Fruit fly (Drosophila melanogaster) whole organism, prepupa: Measurements from ENCODE around the gene CG10565.
A peak's percentile ranks its signal among the peaks of the same experiment; 100 is the strongest.

Source experiments
- Blimp-1 ChIP-seq: fragments of 200-800 bp; sonication (Bioruptor generic); optimal IDR thresholded peaks from 3 replicates; lab custom pipeline; 2017; ENCODE audit warnings: missing biosample characterization, missing genetic modification characterization, mild to moderate bottlenecking, moderate library complexity, missing genetic modification reagents
- CG10631 ChIP-seq: fragments of 200-800 bp; sonication (Bioruptor generic); optimal IDR thresholded peaks from 2 replicates; lab custom pipeline; 2016; ENCODE audit warnings: missing biosample characterization, missing genetic modification characterization
- CG11294 ChIP-seq: fragments of 200-800 bp; sonication (Bioruptor generic); IDR thresholded peaks from 2 replicates; pipeline ENCODE4 v1.3.6; 2022; ENCODE audit warnings: missing biosample characterization, missing genetic modification characterization
- CG11762 ChIP-seq: fragments of 200-800 bp; sonication (Bioruptor generic); optimal IDR thresholded peaks from 3 replicates; lab custom pipeline; 2016; ENCODE audit warnings: missing biosample characterization, missing genetic modification characterization; ENCODE audit not compliant: insufficient read depth
- CG15336 ChIP-seq: fragments of 200-800 bp; sonication (Bioruptor generic); IDR thresholded peaks from 2 replicates; pipeline ENCODE4 v1.3.6; 2022; ENCODE audit warnings: missing biosample characterization, missing genetic modification characterization
- CG3032 ChIP-seq: fragments of 200-800 bp; optimal IDR thresholded peaks from 2 replicates; lab custom pipeline; 2019; ENCODE audit warnings: missing biosample characterization, mild to moderate bottlenecking, missing genetic modification characterization, moderate library complexity
- CG32006 ChIP-seq: fragments of 200-800 bp; sonication (Bioruptor generic); optimal IDR thresholded peaks from 3 replicates; lab custom pipeline; 2017; ENCODE audit warnings: missing biosample characterization, mild to moderate bottlenecking, missing genetic modification characterization
- CG3919 ChIP-seq: fragments of 200-800 bp; sonication (Bioruptor generic); optimal IDR thresholded peaks from 3 replicates; lab custom pipeline; 2016; ENCODE audit warnings: missing biosample characterization, missing genetic modification characterization
- CG4318 ChIP-seq: fragments of 200-800 bp; sonication (Bioruptor generic); optimal IDR thresholded peaks from 3 replicates; lab custom pipeline; 2017; ENCODE audit warnings: missing biosample characterization, mild to moderate bottlenecking, missing genetic modification characterization
- CG6163 ChIP-seq: fragments of 200-800 bp; sonication (Bioruptor generic); IDR thresholded peaks from 3 replicates; pipeline ENCODE4 v1.3.6; 2022; ENCODE audit warnings: missing biosample characterization, missing genetic modification characterization
- CG6792 ChIP-seq: fragments of 200-800 bp; sonication (Bioruptor generic); optimal IDR thresholded peaks from 3 replicates; lab custom pipeline; 2016; ENCODE audit warnings: missing biosample characterization, missing genetic modification characterization
- CG6808 ChIP-seq: fragments of 200-800 bp; sonication (Bioruptor generic); optimal IDR thresholded peaks from 3 replicates; lab custom pipeline; 2017; ENCODE audit warnings: missing biosample characterization, missing genetic modification characterization, mild to moderate bottlenecking, moderate library complexity, missing genetic modification reagents
- CG7368 ChIP-seq: fragments of 200-800 bp; sonication (Bioruptor generic); optimal IDR thresholded peaks from 3 replicates; lab custom pipeline; 2016; ENCODE audit warnings: missing biosample characterization, missing genetic modification characterization
- Eip78C ChIP-seq: fragments of 200-800 bp; sonication (Bioruptor generic); peaks from one replicate; lab custom pipeline; 2016; ENCODE audit warnings: missing biosample characterization, missing genetic modification characterization
- Ets96B ChIP-seq: fragments of 200-800 bp; optimal IDR thresholded peaks from 2 replicates; lab custom pipeline; 2019; ENCODE audit warnings: missing biosample characterization, mild to moderate bottlenecking, missing genetic modification characterization, moderate library complexity
- Gug ChIP-seq: fragments of 200-800 bp; sonication (Bioruptor generic); IDR thresholded peaks from 2 replicates; pipeline ENCODE4 v1.3.6; 2022; ENCODE audit warnings: missing biosample characterization, missing genetic modification characterization
- Hr38 ChIP-seq: sonication (Bioruptor generic); optimal IDR thresholded peaks from 2 replicates; lab custom pipeline; 2016; ENCODE audit warnings: missing biosample characterization, missing genetic modification characterization
- Hr39 ChIP-seq: fragments of 200-800 bp; sonication (Bioruptor generic); optimal IDR thresholded peaks from 2 replicates; lab custom pipeline; 2016; ENCODE audit warnings: missing biosample characterization, missing genetic modification characterization
- Lpt ChIP-seq: fragments of 200-800 bp; sonication (Bioruptor generic); optimal IDR thresholded peaks from 3 replicates; lab custom pipeline; 2016; ENCODE audit warnings: missing biosample characterization, missing genetic modification characterization
- Smox ChIP-seq: fragments of 200-800 bp; sonication (Bioruptor generic); optimal IDR thresholded peaks from 3 replicates; lab custom pipeline; 2016; ENCODE audit warnings: missing biosample characterization, missing genetic modification characterization
- Sox14 ChIP-seq: fragments of 200-800 bp; sonication (Bioruptor generic); optimal IDR thresholded peaks from 3 replicates; lab custom pipeline; 2016; ENCODE audit warnings: missing biosample characterization, missing genetic modification characterization
- Sox15 ChIP-seq: fragments of 200-800 bp; sonication (Bioruptor generic); optimal IDR thresholded peaks from 3 replicates; lab custom pipeline; 2016; ENCODE audit warnings: missing biosample characterization, missing genetic modification characterization
- achi ChIP-seq: fragments of 200-800 bp; sonication (Bioruptor generic); optimal IDR thresholded peaks from 3 replicates; lab custom pipeline; 2016; ENCODE audit warnings: missing biosample characterization, missing genetic modification characterization
- dsx ChIP-seq: fragments of 200-800 bp; optimal IDR thresholded peaks from 3 replicates; lab custom pipeline; 2019; ENCODE audit warnings: missing biosample characterization, mild to moderate bottlenecking, missing genetic modification characterization, moderate library complexity; ENCODE audit not compliant: poor library complexity, severe bottlenecking
- eg ChIP-seq: fragments of 200-800 bp; sonication (Bioruptor generic); IDR thresholded peaks from 3 replicates; pipeline ENCODE4 v1.3.6; 2022; ENCODE audit warnings: missing biosample characterization, missing genetic modification characterization
- esn ChIP-seq: fragments of 200-800 bp; sonication (Bioruptor generic); optimal IDR thresholded peaks from 2 replicates; lab custom pipeline; 2016; ENCODE audit warnings: missing biosample characterization, mild to moderate bottlenecking, missing genetic modification characterization, moderate library complexity
- fd85E ChIP-seq: fragments of 200-800 bp; sonication (Bioruptor generic); optimal IDR thresholded peaks from 3 replicates; lab custom pipeline; 2016; ENCODE audit warnings: missing biosample characterization, missing genetic modification characterization
- fkh ChIP-seq: fragments of 200-800 bp; sonication (Bioruptor generic); optimal IDR thresholded peaks from 3 replicates; lab custom pipeline; 2017; ENCODE audit warnings: missing biosample characterization, mild to moderate bottlenecking, missing genetic modification characterization, moderate library complexity
- net ChIP-seq: fragments of 200-800 bp; sonication (Bioruptor generic); optimal IDR thresholded peaks from 3 replicates; lab custom pipeline; 2016; ENCODE audit warnings: missing biosample characterization, missing genetic modification characterization
- salr ChIP-seq, 2 experiments: fragments of 200-800 bp; sonication (Bioruptor generic); optimal IDR thresholded peaks; 3 replicates each; lab custom pipeline; 2016 to 2018; ENCODE audit warnings: missing biosample characterization in 2 of 2, missing genetic modification characterization in 2 of 2, mild to moderate bottlenecking in 1 of 2
- spab ChIP-seq: fragments of 200-800 bp; sonication (Bioruptor generic); optimal IDR thresholded peaks from 2 replicates; lab custom pipeline; 2017; ENCODE audit warnings: missing biosample characterization, mild to moderate bottlenecking, missing genetic modification characterization, missing genetic modification reagents
- ss ChIP-seq, 2 experiments: fragments of 200-800 bp; sonication (Bioruptor generic); optimal IDR thresholded peaks; 2 replicates in 1 of 2; 3 replicates in 1 of 2; lab custom pipeline; 2017 to 2018; ENCODE audit warnings: mild to moderate bottlenecking in 2 of 2, missing biosample characterization in 2 of 2, missing genetic modification characterization in 2 of 2, moderate library complexity in 1 of 2
- vri ChIP-seq: fragments of 200-800 bp; sonication (Bioruptor generic); optimal IDR thresholded peaks from 3 replicates; lab custom pipeline; 2016; ENCODE audit warnings: missing biosample characterization, mild to moderate bottlenecking, missing genetic modification characterization

The CG10565 gene

dm6 chr3L:21171905-21172304 lies 35.8 kb upstream of the CG10565 start, which contains the start of gene Ac78C (continued):
- TF ChIP-seq net (GFP tag; lab: Kevin White, UChicago): peak; percentile 87
- peak; percentile 96 for TF ChIP-seq fkh
- peak; percentile 81 for TF ChIP-seq CG10631
- peak; percentile 82 for TF ChIP-seq CG4318 (GFP tag; lab: Kevin White, UChicago)
- TF ChIP-seq CG6163 (GFP tag; lab: Robert Waterston, UW): peak; percentile 92
- TF ChIP-seq CG11294 (GFP tag; lab: Robert Waterston, UW): peak; percentile 82
- TF ChIP-seq Sox15 (GFP tag; lab: Kevin White, UChicago): peak; percentile 77
- peak; percentile 81 for TF ChIP-seq Sox14
- TF ChIP-seq spab (GFP tag; lab: Kevin White, UChicago): peak; percentile 68
- TF ChIP-seq achi (GFP tag; lab: Kevin White, UChicago): peak; percentile 84
- TF ChIP-seq ss (GFP tag; optimal IDR thresholded peaks at IDR 0.05; lab: Kevin White, UChicago): peak; percentile 77 to 85
- TF ChIP-seq Hr38: peak; percentile 38
- peak; percentile 67 for TF ChIP-seq fd85E
- peak; percentile 77 for TF ChIP-seq Smox (GFP tag; lab: Kevin White, UChicago)
- peak; percentile 83 for TF ChIP-seq Ets96B (tag; lab: Kevin White, UChicago)

DNA sequence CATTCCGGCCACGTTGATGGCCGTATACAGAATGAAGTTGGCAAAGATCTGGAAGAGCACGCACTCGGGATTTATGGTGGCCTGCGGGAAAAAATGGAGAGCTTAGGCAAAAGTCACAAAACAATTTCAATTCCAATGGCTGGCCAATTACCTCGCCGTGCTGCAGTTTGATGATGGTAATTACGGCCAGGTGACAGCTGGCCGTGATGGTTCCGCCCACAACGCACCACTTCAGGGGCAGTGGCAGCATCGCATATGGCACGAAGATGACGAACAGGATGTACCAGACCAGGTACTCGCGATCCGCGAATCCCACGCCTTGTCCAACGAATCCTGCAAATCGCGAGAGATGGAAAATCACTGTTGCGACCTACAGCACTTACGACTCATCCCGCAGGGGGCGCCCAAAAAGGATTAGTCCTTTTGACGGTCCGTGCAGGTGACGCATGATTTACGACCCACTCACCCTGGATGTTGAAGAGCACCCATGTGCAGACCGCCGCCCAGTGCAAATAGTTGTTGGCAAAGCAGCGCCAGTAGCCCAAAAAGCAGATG lies 9.8 kb upstream of the CG10565 start:
- no peak for TF ChIP-seq salr (GFP tag; optimal IDR thresholded peaks at IDR 0.05; lab: Kevin White, UChicago)
- TF ChIP-seq achi (GFP tag; lab: Kevin White, UChicago): no peak
- TF ChIP-seq CG6163 (GFP tag; lab: Robert Waterston, UW): no peak
- TF ChIP-seq CG7368 (GFP tag; lab: Kevin White, UChicago): no peak
- no peak for TF ChIP-seq CG10631
- no peak for TF ChIP-seq vri (GFP tag; lab: Kevin White, UChicago)
- TF ChIP-seq CG6808 (GFP tag; lab: Kevin White, UChicago): no peak
- no peak for TF ChIP-seq Gug
- no peak for TF ChIP-seq esn (GFP tag; lab: Kevin White, UChicago)
- no peak for TF ChIP-seq Blimp-1 (GFP tag; lab: Kevin White, UChicago)
- no peak for TF ChIP-seq CG32006

DNA sequence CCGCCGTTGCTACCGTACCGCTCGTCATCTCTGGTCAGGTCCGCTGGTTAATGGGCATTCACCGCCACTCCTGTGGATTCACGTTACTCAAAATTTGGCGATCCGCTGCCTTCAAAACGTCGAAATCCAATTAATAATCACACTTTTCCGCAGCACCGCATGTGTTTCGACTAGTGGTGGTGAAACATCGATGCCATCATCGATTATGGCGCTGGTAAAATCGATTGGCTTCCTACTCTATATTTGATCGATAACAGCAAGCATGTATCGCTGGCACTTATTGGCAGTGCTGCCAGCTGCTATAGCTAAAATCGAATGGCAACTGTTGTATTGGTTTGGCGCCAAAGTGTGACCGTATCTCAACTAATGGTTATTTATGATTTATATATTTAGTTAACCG lies 303 bp downstream of the CG10565 start:
- TF ChIP-seq CG6808 (GFP tag; lab: Kevin White, UChicago): peak; percentile 96
- peak; percentile 29 for TF ChIP-seq Hr39 (GFP tag; lab: Kevin White, UChicago)
- TF ChIP-seq achi (GFP tag; lab: Kevin White, UChicago): no peak

DNA sequence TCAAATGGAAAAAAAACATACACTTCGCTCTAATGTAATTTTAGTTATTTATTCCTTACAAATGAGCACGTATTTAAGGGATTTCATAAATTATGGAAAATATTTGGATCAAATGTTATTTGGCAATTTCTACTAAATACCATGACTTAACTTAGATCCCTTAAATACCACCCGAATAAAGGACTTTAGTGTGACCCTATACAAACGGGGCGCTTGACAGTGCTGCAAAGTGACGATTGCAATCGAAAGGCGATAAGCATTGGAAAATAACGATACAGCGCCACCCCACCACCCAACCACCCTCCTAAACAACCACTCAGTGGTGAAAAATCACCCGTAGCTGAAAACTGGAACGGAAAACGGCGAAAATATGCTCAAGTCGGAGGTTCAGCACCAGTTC lies 4.7 kb downstream of the CG10565 start, which contains the start of gene ICA69:
TSS of gene ICA69 (plus strand) at position 20 of the 400 bp plus-strand sequence.
- TF ChIP-seq CG6792 (no peak), CG3032 (tag; lab: Kevin White, UChicago) (no peak), Smox (GFP tag; lab: Kevin White, UChicago) (no peak), CG3919 (GFP tag; lab: Kevin White, UChicago) (no peak), ss (GFP tag; optimal IDR thresholded peaks at IDR 0.05; lab: Kevin White, UChicago) (no peak), Lpt (GFP tag; lab: Kevin White, UChicago) (no peak), eg (GFP tag; lab: Robert Waterston, UW) (no peak), CG6163 (GFP tag; lab: Robert Waterston, UW) (no peak), spab (GFP tag; lab: Kevin White, UChicago) (no peak), CG7368 (GFP tag; lab: Kevin White, UChicago) (no peak), dsx (GFP tag; lab: Kevin White, UChicago) (no peak), Ets96B (tag; lab: Kevin White, UChicago) (no peak), CG11762 (no peak)

DNA sequence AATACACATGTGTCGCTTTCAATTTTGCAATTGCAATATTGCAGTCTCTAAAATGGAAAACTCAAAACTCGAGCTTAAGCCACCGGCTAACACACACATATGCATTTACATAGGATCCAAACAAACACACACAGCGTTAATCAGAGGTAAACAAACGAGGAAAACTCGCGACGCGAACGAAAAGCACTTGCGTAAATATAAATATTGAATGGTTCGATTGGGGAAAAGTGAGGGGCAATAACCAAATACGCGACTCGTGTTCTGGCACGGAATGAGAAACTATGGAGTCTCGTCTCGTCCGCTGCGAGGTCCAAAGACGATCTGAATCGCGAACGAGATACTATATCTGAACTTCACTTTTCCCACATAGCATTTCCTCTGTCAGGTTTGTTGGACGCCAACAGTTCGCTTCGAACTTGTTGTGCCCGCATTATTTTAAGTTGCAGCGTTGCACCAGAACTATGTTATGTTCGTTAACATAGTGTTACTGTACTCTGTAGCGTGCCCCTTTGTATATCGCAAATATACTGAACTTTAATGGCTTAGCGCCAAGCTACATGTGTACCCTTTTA lies 5.2 kb downstream of the CG10565 start, which contains the start of gene ko:
TSS of gene ko (minus strand) at position 321 of the 572 bp plus-strand sequence.
- TF ChIP-seq CG6808 (GFP tag; lab: Kevin White, UChicago) (no peak), fkh (peak; percentile 90), CG15336 (GFP tag; lab: Robert Waterston, UW) (0 out of 2 replicates have a peak, but pooled peaks have one; percentile 8), Eip78C (GFP tag; lab: Kevin White, UChicago) (peak; percentile 75)
- TF ChIP-seq, all 60 proteins: peak for 3
